Fruit fly (Drosophila melanogaster): ENCODE measurements around the gene CG11594.

DNA sequence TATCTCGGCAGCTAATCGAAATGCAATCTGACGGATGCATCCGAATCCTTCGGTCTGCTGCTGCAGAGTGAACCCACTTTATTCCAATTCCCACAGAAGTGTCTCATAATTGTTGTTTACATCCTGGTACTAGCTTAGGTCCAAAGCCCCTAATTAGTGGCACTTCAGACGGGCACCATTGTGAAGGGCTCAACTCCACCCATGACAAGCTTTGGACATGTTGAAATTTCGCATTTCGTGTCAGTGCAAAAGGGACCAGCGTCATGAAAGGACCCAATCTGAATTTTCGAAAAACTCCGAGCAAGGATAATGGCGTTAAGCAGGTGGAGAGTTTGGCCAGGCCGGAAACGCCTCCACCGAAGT is 676 bp upstream of the CG11594 start, which contains the start of gene Gr64a:
- TF ChIP-seq EcR (GFP tag; optimal IDR thresholded peaks at IDR 0.05), result no peak
- TF ChIP-seq CG12605 (GFP tag; IDR thresholded peaks at IDR 0.05), result no peak
- TF ChIP-seq CG14655 (GFP tag; optimal IDR thresholded peaks at IDR 0.05), result no peak
- TF ChIP-seq D1 (tag; optimal IDR thresholded peaks at IDR 0.05), result no peak
- no peak for TF ChIP-seq CG13204 (GFP tag; optimal IDR thresholded peaks at IDR 0.05)
- no peak for TF ChIP-seq fd96Ca (GFP tag; IDR thresholded peaks at IDR 0.05)
- TF ChIP-seq CG17806 (tag; optimal IDR thresholded peaks at IDR 0.05), result no peak
- no peak for TF ChIP-seq CG10348 (GFP tag; IDR thresholded peaks at IDR 0.05)
- TF ChIP-seq CG8301 (tag; optimal IDR thresholded peaks at IDR 0.05), result no peak
- no peak for TF ChIP-seq CG34367 (tag; optimal IDR thresholded peaks at IDR 0.05)

Data from whole organism, pupa.